Fruit fly (Drosophila melanogaster) whole organism, prepupa: Measurements from ENCODE around the gene Task7.

Source experiments
- CG10631 ChIP-seq: fragments of 200-800 bp; sonication (Bioruptor generic); optimal IDR thresholded peaks from 2 replicates; lab custom pipeline; 2016; ENCODE audit warnings: missing biosample characterization, missing genetic modification characterization
- CG10669 ChIP-seq: fragments of 200-800 bp; sonication (Bioruptor generic); optimal IDR thresholded peaks from 3 replicates; lab custom pipeline; 2018; ENCODE audit warnings: missing biosample characterization, mild to moderate bottlenecking, missing genetic modification characterization, moderate library complexity
- CG11762 ChIP-seq: fragments of 200-800 bp; sonication (Bioruptor generic); optimal IDR thresholded peaks from 3 replicates; lab custom pipeline; 2016; ENCODE audit warnings: missing biosample characterization, missing genetic modification characterization; ENCODE audit not compliant: insufficient read depth
- CG11902 ChIP-seq: fragments of 200-800 bp; sonication (Bioruptor generic); optimal IDR thresholded peaks from 3 replicates; lab custom pipeline; 2016; ENCODE audit warnings: missing biosample characterization, missing genetic modification characterization
- CG1621 ChIP-seq: fragments of 200-800 bp; sonication (Bioruptor generic); optimal IDR thresholded peaks from 3 replicates; lab custom pipeline; 2018; ENCODE audit warnings: missing biosample characterization, mild to moderate bottlenecking, missing genetic modification characterization
- CG16779 ChIP-seq: fragments of 200-800 bp; sonication (Bioruptor generic); optimal IDR thresholded peaks from 3 replicates; lab custom pipeline; 2017; ENCODE audit warnings: missing biosample characterization, mild to moderate bottlenecking, missing genetic modification characterization
- CG3032 ChIP-seq: fragments of 200-800 bp; optimal IDR thresholded peaks from 2 replicates; lab custom pipeline; 2019; ENCODE audit warnings: missing biosample characterization, mild to moderate bottlenecking, missing genetic modification characterization, moderate library complexity
- CG31627 ChIP-seq: fragments of 200-800 bp; sonication (Bioruptor generic); optimal IDR thresholded peaks from 3 replicates; lab custom pipeline; 2016; ENCODE audit warnings: missing biosample characterization, missing genetic modification characterization
- CG3919 ChIP-seq: fragments of 200-800 bp; sonication (Bioruptor generic); optimal IDR thresholded peaks from 3 replicates; lab custom pipeline; 2016; ENCODE audit warnings: missing biosample characterization, missing genetic modification characterization
- CG4318 ChIP-seq: fragments of 200-800 bp; sonication (Bioruptor generic); optimal IDR thresholded peaks from 3 replicates; lab custom pipeline; 2017; ENCODE audit warnings: missing biosample characterization, mild to moderate bottlenecking, missing genetic modification characterization
- CG6163 ChIP-seq: fragments of 200-800 bp; sonication (Bioruptor generic); IDR thresholded peaks from 3 replicates; pipeline ENCODE4 v1.3.6; 2022; ENCODE audit warnings: missing biosample characterization, missing genetic modification characterization
- CG6276 ChIP-seq: fragments of 200-800 bp; sonication (Bioruptor generic); optimal IDR thresholded peaks from 2 replicates; lab custom pipeline; 2017; ENCODE audit warnings: missing biosample characterization, mild to moderate bottlenecking, missing genetic modification characterization
- CG6792 ChIP-seq: fragments of 200-800 bp; sonication (Bioruptor generic); optimal IDR thresholded peaks from 3 replicates; lab custom pipeline; 2016; ENCODE audit warnings: missing biosample characterization, missing genetic modification characterization
- CG6854 ChIP-seq: fragments of 200-800 bp; sonication (Bioruptor generic); optimal IDR thresholded peaks from 2 replicates; lab custom pipeline; 2017; ENCODE audit warnings: missing biosample characterization, mild to moderate bottlenecking, missing genetic modification characterization
- CG8119 ChIP-seq: fragments of 200-800 bp; sonication (Bioruptor generic); IDR thresholded peaks from 3 replicates; pipeline ENCODE4 v1.3.6; 2022; ENCODE audit warnings: missing biosample characterization, missing genetic modification characterization
- CG8319 ChIP-seq: fragments of 200-800 bp; sonication (Bioruptor generic); optimal IDR thresholded peaks from 3 replicates; lab custom pipeline; 2016; ENCODE audit warnings: missing biosample characterization, missing genetic modification characterization
- CG8632 ChIP-seq: fragments of 200-800 bp; sonication (Bioruptor generic); optimal IDR thresholded peaks from 3 replicates; lab custom pipeline; 2016; ENCODE audit warnings: missing biosample characterization, missing genetic modification characterization
- CG9139 ChIP-seq: fragments of 200-800 bp; sonication (Bioruptor generic); optimal IDR thresholded peaks from 3 replicates; lab custom pipeline; 2017; ENCODE audit warnings: missing biosample characterization, mild to moderate bottlenecking, missing genetic modification characterization
- Eip75B ChIP-seq: fragments of 200-800 bp; sonication (Bioruptor generic); optimal IDR thresholded peaks from 3 replicates; lab custom pipeline; 2016; ENCODE audit warnings: missing biosample characterization, missing genetic modification characterization
- Eip78C ChIP-seq: fragments of 200-800 bp; sonication (Bioruptor generic); peaks from one replicate; lab custom pipeline; 2016; ENCODE audit warnings: missing biosample characterization, missing genetic modification characterization
- Eip93F ChIP-seq: fragments of 200-800 bp; sonication (Bioruptor generic); optimal IDR thresholded peaks from 2 replicates; lab custom pipeline; 2016; ENCODE audit warnings: missing biosample characterization, mild to moderate bottlenecking, missing genetic modification characterization
- Ets21C ChIP-seq: fragments of 200-800 bp; sonication (Bioruptor generic); optimal IDR thresholded peaks from 3 replicates; lab custom pipeline; 2016; ENCODE audit warnings: missing biosample characterization, missing genetic modification characterization
- Ets96B ChIP-seq: fragments of 200-800 bp; optimal IDR thresholded peaks from 2 replicates; lab custom pipeline; 2019; ENCODE audit warnings: missing biosample characterization, mild to moderate bottlenecking, missing genetic modification characterization, moderate library complexity
- Gug ChIP-seq: fragments of 200-800 bp; sonication (Bioruptor generic); IDR thresholded peaks from 2 replicates; pipeline ENCODE4 v1.3.6; 2022; ENCODE audit warnings: missing biosample characterization, missing genetic modification characterization
- Hr38 ChIP-seq: sonication (Bioruptor generic); optimal IDR thresholded peaks from 2 replicates; lab custom pipeline; 2016; ENCODE audit warnings: missing biosample characterization, missing genetic modification characterization
- Hr39 ChIP-seq: fragments of 200-800 bp; sonication (Bioruptor generic); optimal IDR thresholded peaks from 2 replicates; lab custom pipeline; 2016; ENCODE audit warnings: missing biosample characterization, missing genetic modification characterization
- Lpt ChIP-seq: fragments of 200-800 bp; sonication (Bioruptor generic); optimal IDR thresholded peaks from 3 replicates; lab custom pipeline; 2016; ENCODE audit warnings: missing biosample characterization, missing genetic modification characterization
- Sox14 ChIP-seq: fragments of 200-800 bp; sonication (Bioruptor generic); optimal IDR thresholded peaks from 3 replicates; lab custom pipeline; 2016; ENCODE audit warnings: missing biosample characterization, missing genetic modification characterization
- acj6 ChIP-seq: fragments of 200-800 bp; sonication (Bioruptor generic); optimal IDR thresholded peaks from 3 replicates; lab custom pipeline; 2016; ENCODE audit warnings: missing biosample characterization, missing genetic modification characterization
- dac ChIP-seq: fragments of 200-800 bp; sonication (Bioruptor generic); optimal IDR thresholded peaks from 2 replicates; lab custom pipeline; 2017; ENCODE audit warnings: missing biosample characterization, mild to moderate bottlenecking, missing genetic modification characterization
- dsx ChIP-seq: fragments of 200-800 bp; optimal IDR thresholded peaks from 3 replicates; lab custom pipeline; 2019; ENCODE audit warnings: missing biosample characterization, mild to moderate bottlenecking, missing genetic modification characterization, moderate library complexity; ENCODE audit not compliant: poor library complexity, severe bottlenecking
- fd59A ChIP-seq: fragments of 200-800 bp; sonication (Bioruptor generic); optimal IDR thresholded peaks from 2 replicates; lab custom pipeline; 2017; ENCODE audit warnings: missing biosample characterization, mild to moderate bottlenecking, missing genetic modification characterization, missing genetic modification reagents
- fkh ChIP-seq: fragments of 200-800 bp; sonication (Bioruptor generic); optimal IDR thresholded peaks from 3 replicates; lab custom pipeline; 2017; ENCODE audit warnings: missing biosample characterization, mild to moderate bottlenecking, missing genetic modification characterization, moderate library complexity
- lz ChIP-seq: fragments of 200-800 bp; sonication (Bioruptor generic); optimal IDR thresholded peaks from 3 replicates; lab custom pipeline; 2016; ENCODE audit warnings: missing biosample characterization, missing genetic modification characterization
- net ChIP-seq: fragments of 200-800 bp; sonication (Bioruptor generic); optimal IDR thresholded peaks from 3 replicates; lab custom pipeline; 2016; ENCODE audit warnings: missing biosample characterization, missing genetic modification characterization
- salr ChIP-seq, 2 experiments: fragments of 200-800 bp; sonication (Bioruptor generic); optimal IDR thresholded peaks; 3 replicates each; lab custom pipeline; 2016 to 2018; ENCODE audit warnings: missing biosample characterization in 2 of 2, missing genetic modification characterization in 2 of 2, mild to moderate bottlenecking in 1 of 2
- spab ChIP-seq: fragments of 200-800 bp; sonication (Bioruptor generic); optimal IDR thresholded peaks from 2 replicates; lab custom pipeline; 2017; ENCODE audit warnings: missing biosample characterization, mild to moderate bottlenecking, missing genetic modification characterization, missing genetic modification reagents
- ss ChIP-seq, 2 experiments: fragments of 200-800 bp; sonication (Bioruptor generic); optimal IDR thresholded peaks; 2 replicates in 1 of 2; 3 replicates in 1 of 2; lab custom pipeline; 2017 to 2018; ENCODE audit warnings: mild to moderate bottlenecking in 2 of 2, missing biosample characterization in 2 of 2, missing genetic modification characterization in 2 of 2, moderate library complexity in 1 of 2
- svp ChIP-seq: fragments of 200-800 bp; sonication (Bioruptor generic); peaks from one replicate; lab custom pipeline; 2016; ENCODE audit warnings: missing biosample characterization, missing genetic modification characterization
- vri ChIP-seq: fragments of 200-800 bp; sonication (Bioruptor generic); optimal IDR thresholded peaks from 3 replicates; lab custom pipeline; 2016; ENCODE audit warnings: missing biosample characterization, mild to moderate bottlenecking, missing genetic modification characterization

Task7 gene

dm6 chr3R:9388972-9389371, 23.1 kb downstream of the Task7 start (continued):
- TF ChIP-seq Lpt (peak; percentile 9), net (GFP tag; lab: Kevin White, UChicago) (peak; percentile 62), CG1621 (tag; lab: Kevin White, UChicago) (peak; percentile 65), CG6276 (GFP tag; lab: Kevin White, UChicago) (peak; percentile 69), CG11762 (peak; percentile 5), CG16779 (tag; lab: Kevin White, UChicago) (peak; percentile 66), salr (GFP tag; optimal IDR thresholded peaks at IDR 0.05; lab: Kevin White, UChicago) (peak; percentile 1 to 58), lz (GFP tag; lab: Kevin White, UChicago) (no peak), Hr38 (no peak), CG9139 (GFP tag; lab: Kevin White, UChicago) (peak; percentile 75), CG3919 (GFP tag; lab: Kevin White, UChicago) (no peak), ss (GFP tag; optimal IDR thresholded peaks at IDR 0.05; lab: Kevin White, UChicago) (peak; percentile 82 to 86), CG8319 (GFP tag; lab: Kevin White, UChicago) (no peak), CG10631 (GFP tag; lab: Kevin White, UChicago) (no peak), fkh (no peak), CG8632 (GFP tag; lab: Kevin White, UChicago) (no peak), Ets96B (tag; lab: Kevin White, UChicago) (peak; percentile 42), dsx (GFP tag; lab: Kevin White, UChicago) (peak; percentile 74), Hr39 (GFP tag; lab: Kevin White, UChicago) (no peak), CG31627 (no peak), dac (GFP tag; lab: Kevin White, UChicago) (no peak), CG4318 (no peak), CG3032 (tag; lab: Kevin White, UChicago) (peak; percentile 39), CG6854 (no peak), Ets21C (GFP tag; lab: Kevin White, UChicago) (no peak), vri (GFP tag; lab: Kevin White, UChicago) (no peak), svp (GFP tag; lab: Kevin White, UChicago) (no peak), fd59A (GFP tag; lab: Kevin White, UChicago) (no peak), Sox14 (no peak), CG10669 (GFP tag; lab: Kevin White, UChicago) (peak; percentile 46), Gug (no peak), CG11902 (no peak), acj6 (GFP tag; lab: Kevin White, UChicago) (no peak)

dm6 chr3R:9388321-9388720, 23.8 kb downstream of the Task7 start:
- TF ChIP-seq Hr38 = no peak
- no peak for TF ChIP-seq CG11902
- TF ChIP-seq CG6854 = no peak
- no peak for TF ChIP-seq acj6 (GFP tag; lab: Kevin White, UChicago)
- TF ChIP-seq CG8119 (GFP tag; lab: Robert Waterston, UW) = no peak
- TF ChIP-seq CG3919 (GFP tag; lab: Kevin White, UChicago) = no peak
- TF ChIP-seq Ets96B (tag; lab: Kevin White, UChicago) = no peak
- no peak for TF ChIP-seq CG4318
- no peak for TF ChIP-seq salr (GFP tag; optimal IDR thresholded peaks at IDR 0.05; lab: Kevin White, UChicago)
- no peak for TF ChIP-seq dac (GFP tag; lab: Kevin White, UChicago)

dm6 chr3R:9387634-9388033, 24.5 kb downstream of the Task7 start:
- TF ChIP-seq CG6792 (GFP tag; lab: Kevin White, UChicago) = no peak
- TF ChIP-seq spab (GFP tag; lab: Kevin White, UChicago) = no peak
- TF ChIP-seq Eip93F (GFP tag; lab: Kevin White, UChicago) = peak; percentile 62
- TF ChIP-seq CG6163 (GFP tag; lab: Robert Waterston, UW) = 0 out of 3 replicates have a peak, but pooled peaks have one; percentile 19
- TF ChIP-seq vri (GFP tag; lab: Kevin White, UChicago) = peak; percentile 42
- peak; percentile 58 for TF ChIP-seq Eip78C
- no peak for TF ChIP-seq Eip75B (GFP tag; lab: Kevin White, UChicago)
- TF ChIP-seq Ets96B (tag; lab: Kevin White, UChicago) = no peak
- peak; percentile 10 for TF ChIP-seq Sox14
